Worm (Caenorhabditis elegans): ENCODE measurements around the gene latd-1.

ce11 chrX:7880848-7881247, 16.7 kb downstream of the latd-1 start, which contains the start of gene C39D10.8:
- no peak for TF ChIP-seq ama-1 (optimal IDR thresholded peaks at IDR 0.05)
- TF ChIP-seq zag-1 (tag; optimal IDR thresholded peaks at IDR 0.05): no peak
- TF ChIP-seq ceh-82 (tag; optimal IDR thresholded peaks at IDR 0.05): no peak
- no peak for TF ChIP-seq sem-4 (tag; optimal IDR thresholded peaks at IDR 0.05)
